Worm (Caenorhabditis elegans) whole organism, young adult: ENCODE results near the gene ttx-3.

Experiments used
- C06A6.2 ChIP-seq: fragments of 200-800 bp; sonication (Bioruptor generic); conservative IDR thresholded peaks from 2 replicates; pipeline ENCODE4 v1.3.6; 2022; ENCODE audit warnings: missing genetic modification characterization, missing compliant biosample characterization
- F49E8.2 ChIP-seq: sonication (generic microtip); optimal IDR thresholded peaks from 3 replicates; lab custom pipeline; 2017; ENCODE audit warnings: missing genetic modification characterization, mild to moderate bottlenecking, missing compliant biosample characterization, antibody characterized with exemption, moderate library complexity; ENCODE audit not compliant: insufficient read depth
- ama-1 ChIP-seq, 3 experiments: fragments of 150-350 bp in 1 of 3; sonication (generic microtip) in 2 of 3; optimal IDR thresholded peaks; 2 replicates each; lab custom pipeline; 2014 to 2018; ENCODE audit warnings: missing biosample characterization in 2 of 3, missing genetic modification characterization in 2 of 3, missing genetic modification reagents in 2 of 3
- attf-3 ChIP-seq: fragments of 200-800 bp; sonication (Bioruptor generic); conservative IDR thresholded peaks from 2 replicates; pipeline ENCODE4 v1.3.6; 2022; ENCODE audit warnings: missing genetic modification reagents, missing genetic modification characterization, missing compliant biosample characterization
- ceh-100 ChIP-seq: fragments of 200-800 bp; sonication (Bioruptor generic); IDR thresholded peaks from 2 replicates; pipeline ENCODE4 v1.3.6; 2022; ENCODE audit warnings: missing genetic modification reagents, missing genetic modification characterization, missing compliant biosample characterization
- lin-26 ChIP-seq: fragments of 200-800 bp; sonication (Bioruptor generic); IDR thresholded peaks from 2 replicates; pipeline ENCODE4 v1.3.6; 2022; ENCODE audit warnings: missing genetic modification reagents, missing genetic modification characterization, missing compliant biosample characterization
- nfya-1 ChIP-seq: sonication (generic microtip); optimal IDR thresholded peaks from 2 replicates; lab custom pipeline; 2017; ENCODE audit warnings: antibody characterized with exemption, missing compliant biosample characterization, missing genetic modification characterization, borderline replicate concordance; ENCODE audit not compliant: insufficient read depth
- nhr-179 ChIP-seq: sonication (generic microtip); optimal IDR thresholded peaks from 2 replicates; lab custom pipeline; 2016; ENCODE audit warnings: mild to moderate bottlenecking, missing genetic modification characterization, missing compliant biosample characterization
- pha-4 ChIP-seq: fragments of 150-350 bp; sonication (generic microtip); optimal IDR thresholded peaks from 2 replicates; lab custom pipeline; 2014; ENCODE audit warnings: missing biosample characterization, missing genetic modification reagents, missing genetic modification characterization
- snpc-1.1 ChIP-seq: sonication (generic microtip); optimal IDR thresholded peaks from 2 replicates; lab custom pipeline; 2017; ENCODE audit warnings: missing genetic modification characterization, mild to moderate bottlenecking, missing compliant biosample characterization, antibody characterized with exemption, moderate library complexity, missing genotype, missing genetic modification reagents; ENCODE audit not compliant: insufficient read depth
- tbp1 ChIP-seq: fragments of 200-800 bp; sonication (Bioruptor generic); optimal IDR thresholded peaks from 2 replicates; lab custom pipeline; 2018; ENCODE audit warnings: mild to moderate bottlenecking, missing genetic modification characterization, missing compliant biosample characterization
- unc-130 ChIP-seq: sonication (generic microtip); optimal IDR thresholded peaks from 2 replicates; lab custom pipeline; 2016; ENCODE audit warnings: missing genetic modification reagents, missing genetic modification characterization, missing compliant biosample characterization
- unc-62 ChIP-seq: fragments of 150-350 bp; optimal IDR thresholded peaks from 2 replicates; lab custom pipeline; 2014; ENCODE audit warnings: missing biosample characterization, missing genetic modification reagents, missing genetic modification characterization
- ztf-26 ChIP-seq: sonication (generic microtip); optimal IDR thresholded peaks from 2 replicates; lab custom pipeline; 2017; ENCODE audit warnings: missing genetic modification characterization, missing compliant biosample characterization

DNA sequence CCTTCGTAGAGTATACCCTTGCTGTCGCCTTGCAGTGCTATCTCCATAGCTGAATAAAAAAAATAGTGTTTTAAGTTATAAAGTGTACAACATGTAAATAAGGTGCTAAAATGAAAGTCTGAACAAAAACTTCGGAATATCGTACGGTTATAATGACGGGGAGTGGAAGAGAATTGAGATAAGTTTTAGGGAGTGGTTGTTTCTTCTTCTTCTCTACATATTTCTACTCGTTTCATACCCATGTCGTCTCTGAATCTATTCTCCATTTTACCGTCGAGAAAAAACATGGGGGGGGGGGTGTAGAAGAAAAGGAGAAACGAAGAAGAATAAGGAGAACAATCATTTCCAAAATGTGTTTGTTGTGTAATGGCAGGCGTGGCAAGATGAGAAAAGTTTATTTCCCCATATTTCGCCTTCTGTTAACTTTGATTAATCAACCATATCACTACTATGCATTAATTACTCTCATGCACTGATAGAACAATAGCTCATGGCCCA, 52.7 kb downstream of the ttx-3 start, which contains the start of gene C44C10.9:
- TF ChIP-seq ama-1 (optimal IDR thresholded peaks at IDR 0.05; lab: Kevin White, UChicago) (no peak), ama-1 (GFP tag; optimal IDR thresholded peaks at IDR 0.05; lab: Kevin White, UChicago) (no peak), lin-26 (no peak), unc-62 (GFP tag; lab: Kevin White, UChicago) (no peak), nfya-1 (tag; lab: Kevin White, UChicago) (no peak), ceh-100 (GFP tag; lab: Robert Waterston, UW) (no peak), tbp1 (GFP tag; lab: Kevin White, UChicago) (no peak), unc-130 (no peak), attf-3 (GFP tag; lab: Robert Waterston, UW) (no peak), snpc-1.1 (no peak), F49E8.2 (tag; lab: Kevin White, UChicago) (no peak), nhr-179 (tag; lab: Kevin White, UChicago) (no peak), pha-4 (no peak), ztf-26 (tag; lab: Kevin White, UChicago) (no peak), C06A6.2 (GFP tag; lab: Robert Waterston, UW) (no peak)
